Worm (Caenorhabditis elegans) whole organism, late embryonic: ENCODE results near the gene lin-56.

Experiments used
- T23F11.4 ChIP-seq: fragments of 200-800 bp; sonication (Bioruptor generic); optimal IDR thresholded peaks from 2 replicates; lab custom pipeline; 2018; ENCODE audit warnings: mild to moderate bottlenecking, missing genetic modification characterization, missing compliant biosample characterization
- ceh-18 ChIP-seq: sonication (generic microtip); optimal IDR thresholded peaks from 2 replicates; lab custom pipeline; 2016; ENCODE audit warnings: missing genetic modification characterization, missing compliant biosample characterization
- dve-1 ChIP-seq: sonication (generic microtip); optimal IDR thresholded peaks from 2 replicates; lab custom pipeline; 2017; ENCODE audit warnings: antibody characterized with exemption, mild to moderate bottlenecking, missing genetic modification characterization, missing compliant biosample characterization
- hlh-6 ChIP-seq: sonication (generic microtip); optimal IDR thresholded peaks from 2 replicates; lab custom pipeline; 2016; ENCODE audit warnings: missing genotype, missing genetic modification characterization, missing compliant biosample characterization
- nhr-11 ChIP-seq: fragments of 150-350 bp; optimal IDR thresholded peaks from 2 replicates; lab custom pipeline; 2014; ENCODE audit warnings: missing biosample characterization, missing genetic modification characterization
- pha-4 ChIP-seq: fragments of 150-350 bp; optimal IDR thresholded peaks from 2 replicates; lab custom pipeline; 2018; ENCODE audit warnings: missing biosample characterization, missing genetic modification reagents, missing genetic modification characterization
- rnt-1 ChIP-seq: sonication (generic microtip); optimal IDR thresholded peaks from 2 replicates; lab custom pipeline; 2016; ENCODE audit warnings: missing genetic modification characterization, missing compliant biosample characterization
- tbx-2 ChIP-seq: sonication (generic microtip); optimal IDR thresholded peaks from 2 replicates; lab custom pipeline; 2016; ENCODE audit warnings: missing genetic modification characterization, missing compliant biosample characterization
- unc-3 ChIP-seq, 2 experiments: fragments of 200-800 bp in 1 of 2; sonication (Bioruptor generic) in 1 of 2; sonication (generic microtip) in 1 of 2; conservative IDR thresholded peaks in 1 of 2; optimal IDR thresholded peaks in 1 of 2; 2 replicates each; pipeline versions ENCODE4 v1.3.6 to Lab custom; 2016 to 2022; ENCODE audit warnings: missing compliant biosample characterization in 2 of 2, missing genetic modification characterization in 2 of 2, missing genetic modification reagents in 1 of 2
- unc-86 ChIP-seq: sonication (generic microtip); optimal IDR thresholded peaks from 2 replicates; lab custom pipeline; 2016; ENCODE audit warnings: missing genetic modification characterization, missing compliant biosample characterization

- no peak for TF ChIP-seq hlh-6
- TF ChIP-seq dve-1 (tag; lab: Kevin White, UChicago): no peak
- no peak for TF ChIP-seq pha-4 (tag; lab: Kevin White, UChicago)
- no peak for TF ChIP-seq tbx-2 (tag; lab: Kevin White, UChicago)
- TF ChIP-seq ceh-18 (tag; lab: Kevin White, UChicago): no peak
- no peak for TF ChIP-seq nhr-11
- no peak for TF ChIP-seq unc-86 (tag; lab: Kevin White, UChicago)
- TF ChIP-seq T23F11.4 (GFP tag; lab: Kevin White, UChicago): no peak
- TF ChIP-seq rnt-1 (tag; lab: Kevin White, UChicago): no peak
- no peak for TF ChIP-seq unc-3 (GFP tag; conservative IDR thresholded peaks at IDR 0.05; lab: Robert Waterston, UW)
- no peak for TF ChIP-seq unc-3 (tag; optimal IDR thresholded peaks at IDR 0.05; lab: Kevin White, UChicago)
Measured at ce11 chrII:10435836-10436235, 14.0 kb upstream of the lin-56 start, which contains the start of gene cut-4.
